Worm (Caenorhabditis elegans): Measurements from ENCODE around the gene pfut-1.

ce11 chrX:3176728-3177127 is 11.1 kb downstream of the pfut-1 start:
- TF ChIP-seq snpc-4 (GFP tag; optimal IDR thresholded peaks at IDR 0.05): no peak
- TF ChIP-seq snpc-4 (tag; optimal IDR thresholded peaks at IDR 0.05): no peak
- TF ChIP-seq tbx-9 (tag; optimal IDR thresholded peaks at IDR 0.05; ENCODE audit: borderline replicate concordance): no peak
- TF ChIP-seq attf-3 (GFP tag; conservative IDR thresholded peaks at IDR 0.05): no peak
- no peak for TF ChIP-seq ceh-79 (tag; optimal IDR thresholded peaks at IDR 0.05)
- no peak for TF ChIP-seq Y53F4B.3 (GFP tag; IDR thresholded peaks at IDR 0.05)
- TF ChIP-seq xnd-1 (tag; optimal IDR thresholded peaks at IDR 0.05): no peak
- no peak for TF ChIP-seq K12H6.12 (tag; optimal IDR thresholded peaks at IDR 0.05)
- no peak for TF ChIP-seq akir-1 (GFP tag; optimal IDR thresholded peaks at IDR 0.05)
- TF ChIP-seq pbrm-1 (GFP tag; IDR thresholded peaks at IDR 0.05): no peak
- no peak for TF ChIP-seq F49E8.2 (tag; optimal IDR thresholded peaks at IDR 0.05; ENCODE audit: insufficient read depth)

Measured in whole organism, young adult.